Worm (Caenorhabditis elegans) whole organism, young adult: Measurements from ENCODE around the gene lpr-4.

Experiments
- F22D6.2 ChIP-seq: sonication (generic microtip); optimal IDR thresholded peaks from 2 replicates; lab custom pipeline; 2016; ENCODE audit warnings: mild to moderate bottlenecking, missing genetic modification characterization, missing compliant biosample characterization
- F23B12.7 ChIP-seq: sonication (generic microtip); optimal IDR thresholded peaks from 2 replicates; lab custom pipeline; 2017; ENCODE audit warnings: missing genetic modification characterization, mild to moderate bottlenecking, missing compliant biosample characterization, antibody characterized with exemption, moderate library complexity; ENCODE audit not compliant: insufficient read depth
- F49E8.2 ChIP-seq: sonication (generic microtip); optimal IDR thresholded peaks from 3 replicates; lab custom pipeline; 2017; ENCODE audit warnings: missing genetic modification characterization, mild to moderate bottlenecking, missing compliant biosample characterization, antibody characterized with exemption, moderate library complexity; ENCODE audit not compliant: insufficient read depth
- F52B5.7 ChIP-seq: sonication (generic microtip); optimal IDR thresholded peaks from 2 replicates; lab custom pipeline; 2016; ENCODE audit warnings: mild to moderate bottlenecking, missing genetic modification characterization, missing compliant biosample characterization
- F55B11.4 ChIP-seq: sonication (generic microtip); optimal IDR thresholded peaks from 2 replicates; lab custom pipeline; 2016; ENCODE audit warnings: missing compliant biosample characterization, missing genetic modification characterization, borderline replicate concordance; ENCODE audit not compliant: insufficient read depth
- F57C9.4 ChIP-seq: sonication (generic microtip); optimal IDR thresholded peaks from 2 replicates; lab custom pipeline; 2017; ENCODE audit warnings: mild to moderate bottlenecking, missing genetic modification characterization, missing compliant biosample characterization
- K11D2.4 ChIP-seq: fragments of 200-800 bp; sonication (Bioruptor generic); IDR thresholded peaks from 2 replicates; pipeline ENCODE4 v1.3.6; 2022; ENCODE audit warnings: missing genetic modification reagents, missing genetic modification characterization, missing compliant biosample characterization
- T07F8.4 ChIP-seq: sonication (generic microtip); optimal IDR thresholded peaks from 2 replicates; lab custom pipeline; 2016; ENCODE audit warnings: mild to moderate bottlenecking, missing genetic modification characterization, moderate library complexity, missing compliant biosample characterization
- Y67H2A.10 ChIP-seq: fragments of 200-800 bp; sonication (Bioruptor generic); conservative IDR thresholded peaks from 2 replicates; pipeline ENCODE4 v1.3.6; 2022; ENCODE audit warnings: missing genetic modification reagents, missing genetic modification characterization, missing compliant biosample characterization
- Y95B8A.8 ChIP-seq: fragments of 200-800 bp; sonication (Bioruptor generic); IDR thresholded peaks from 2 replicates; pipeline ENCODE4 v1.3.6; 2022; ENCODE audit warnings: missing genetic modification reagents, missing genetic modification characterization, missing compliant biosample characterization
- atf-7 ChIP-seq: sonication (generic microtip); optimal IDR thresholded peaks from 2 replicates; lab custom pipeline; 2017; ENCODE audit warnings: mild to moderate bottlenecking, missing genetic modification characterization, missing compliant biosample characterization
- athp-1 ChIP-seq: sonication (generic microtip); optimal IDR thresholded peaks from 2 replicates; lab custom pipeline; 2017; ENCODE audit warnings: mild to moderate bottlenecking, missing genetic modification characterization, missing compliant biosample characterization
- attf-6 ChIP-seq: fragments of 200-800 bp; sonication (Bioruptor generic); IDR thresholded peaks from 2 replicates; pipeline ENCODE4 v1.3.6; 2022; ENCODE audit warnings: missing genetic modification reagents, missing genetic modification characterization, missing compliant biosample characterization
- bed-1 ChIP-seq: fragments of 200-800 bp; sonication (Bioruptor generic); IDR thresholded peaks from 2 replicates; pipeline ENCODE4 v1.3.6; 2022; ENCODE audit warnings: missing genetic modification reagents, missing genetic modification characterization, missing compliant biosample characterization
- ccch-3 ChIP-seq: fragments of 200-800 bp; sonication (Bioruptor generic); optimal IDR thresholded peaks from 2 replicates; lab custom pipeline; 2018; ENCODE audit warnings: mild to moderate bottlenecking, missing genetic modification characterization, missing compliant biosample characterization
- ceh-58 ChIP-seq: fragments of 200-800 bp; sonication (Bioruptor generic); IDR thresholded peaks from 2 replicates; pipeline ENCODE4 v1.3.6; 2022; ENCODE audit warnings: missing genetic modification characterization, missing compliant biosample characterization
- die-1 ChIP-seq: sonication (generic microtip); optimal IDR thresholded peaks from 2 replicates; lab custom pipeline; 2016; ENCODE audit warnings: missing genotype, mild to moderate bottlenecking, missing genetic modification characterization, missing compliant biosample characterization
- dox-1 ChIP-seq: fragments of 200-800 bp; sonication (Bioruptor generic); IDR thresholded peaks from 2 replicates; pipeline ENCODE4 v1.3.6; 2022; ENCODE audit warnings: missing genetic modification reagents, missing genetic modification characterization, missing compliant biosample characterization
- let-607 ChIP-seq, 2 experiments: fragments of 200-800 bp in 1 of 2; sonication (Bioruptor generic) in 1 of 2; sonication (generic microtip) in 1 of 2; optimal IDR thresholded peaks; 2 replicates each; lab custom pipeline; 2016 to 2018; ENCODE audit warnings: mild to moderate bottlenecking in 2 of 2, missing compliant biosample characterization in 2 of 2, missing genetic modification characterization in 2 of 2, moderate library complexity in 2 of 2, missing genotype in 1 of 2
- lin-54 ChIP-seq: fragments of 200-800 bp; sonication (Bioruptor generic); optimal IDR thresholded peaks from 2 replicates; lab custom pipeline; 2018; ENCODE audit warnings: mild to moderate bottlenecking, missing genetic modification characterization, missing compliant biosample characterization
- lir-1 ChIP-seq: fragments of 200-800 bp; sonication (Bioruptor generic); conservative IDR thresholded peaks from 2 replicates; pipeline ENCODE4 v1.3.6; 2022; ENCODE audit warnings: missing genetic modification reagents, missing genetic modification characterization, missing compliant biosample characterization
- lsy-27 ChIP-seq: sonication (generic microtip); optimal IDR thresholded peaks from 2 replicates; lab custom pipeline; 2017; ENCODE audit warnings: missing genetic modification characterization, mild to moderate bottlenecking, missing compliant biosample characterization, antibody characterized with exemption, missing genotype, borderline replicate concordance; ENCODE audit not compliant: insufficient read depth
- madf-10 ChIP-seq: sonication (generic microtip); optimal IDR thresholded peaks from 2 replicates; lab custom pipeline; 2016; ENCODE audit warnings: mild to moderate bottlenecking, missing genetic modification characterization, missing compliant biosample characterization
- mes-4 ChIP-seq: sonication (generic microtip); optimal IDR thresholded peaks from 2 replicates; lab custom pipeline; 2016; ENCODE audit warnings: missing genotype, missing genetic modification characterization, missing compliant biosample characterization
- nhr-120 ChIP-seq: fragments of 200-800 bp; sonication (Bioruptor generic); IDR thresholded peaks from 2 replicates; pipeline ENCODE4 v1.3.6; 2022; ENCODE audit warnings: missing genetic modification characterization, missing compliant biosample characterization
- nhr-179 ChIP-seq: sonication (generic microtip); optimal IDR thresholded peaks from 2 replicates; lab custom pipeline; 2016; ENCODE audit warnings: mild to moderate bottlenecking, missing genetic modification characterization, missing compliant biosample characterization
- nhr-27 ChIP-seq: fragments of 200-800 bp; sonication (Bioruptor generic); optimal IDR thresholded peaks from 2 replicates; lab custom pipeline; 2018; ENCODE audit warnings: mild to moderate bottlenecking, missing genetic modification characterization, moderate library complexity, missing compliant biosample characterization
- nhr-80 ChIP-seq: sonication (generic microtip); optimal IDR thresholded peaks from 2 replicates; lab custom pipeline; 2016; ENCODE audit warnings: missing genetic modification characterization, missing compliant biosample characterization
- pbrm-1 ChIP-seq: fragments of 200-800 bp; sonication (Bioruptor generic); IDR thresholded peaks from 2 replicates; pipeline ENCODE4 v1.3.6; 2022; ENCODE audit warnings: missing genetic modification reagents, missing genetic modification characterization, missing compliant biosample characterization
- rpc-1 ChIP-seq, 2 experiments: fragments of 150-350 bp in 1 of 2; sonication (generic microtip) in 1 of 2; optimal IDR thresholded peaks; 2 replicates each; lab custom pipeline; 2014 to 2018; ENCODE audit warnings: missing biosample characterization in 1 of 2, missing genetic modification characterization in 1 of 2, missing genetic modification reagents in 1 of 2, missing genotype in 1 of 2
- sea-2 ChIP-seq: fragments of 200-800 bp; sonication (Bioruptor generic); IDR thresholded peaks from 2 replicates; pipeline ENCODE4 v1.3.6; 2022; ENCODE audit warnings: missing genetic modification characterization, missing compliant biosample characterization
- snpc-4 ChIP-seq, 5 experiments: fragments of 150-350 bp in 1 of 5; sonication (generic microtip) in 4 of 5; optimal IDR thresholded peaks; 2 replicates each; lab custom pipeline; 2014 to 2018; ENCODE audit warnings: missing genetic modification characterization in 5 of 5, missing biosample characterization in 3 of 5, antibody characterized with exemption in 2 of 5, mild to moderate bottlenecking in 2 of 5, missing compliant biosample characterization in 2 of 5, missing genotype in 2 of 5, moderate library complexity in 2 of 5, missing genetic modification reagents in 1 of 5
- sptf-2 ChIP-seq: fragments of 200-800 bp; sonication (Bioruptor generic); optimal IDR thresholded peaks from 2 replicates; lab custom pipeline; 2018; ENCODE audit warnings: mild to moderate bottlenecking, missing genetic modification characterization, missing compliant biosample characterization
- unc-62 ChIP-seq: fragments of 150-350 bp; optimal IDR thresholded peaks from 2 replicates; lab custom pipeline; 2014; ENCODE audit warnings: missing biosample characterization, missing genetic modification reagents, missing genetic modification characterization
- ztf-18 ChIP-seq: sonication (generic microtip); optimal IDR thresholded peaks from 2 replicates; lab custom pipeline; 2016; ENCODE audit warnings: missing genotype, mild to moderate bottlenecking, missing genetic modification characterization, missing compliant biosample characterization
- ztf-25 ChIP-seq: fragments of 200-800 bp; sonication (Bioruptor generic); IDR thresholded peaks from 2 replicates; pipeline ENCODE4 v1.3.6; 2022; ENCODE audit warnings: missing genetic modification reagents, missing genetic modification characterization, missing compliant biosample characterization
- ztf-3 ChIP-seq: fragments of 200-800 bp; sonication (Bioruptor generic); optimal IDR thresholded peaks from 2 replicates; lab custom pipeline; 2018; ENCODE audit warnings: mild to moderate bottlenecking, missing genetic modification characterization, missing compliant biosample characterization

The lpr-4 gene

ce11 chrX:11104883-11105629 is 40.1 kb downstream of the lpr-4 start, which contains the start of gene W02H3.1:
Gene W02H3.1 (minus strand): TSS chrX:11105460.
- TF ChIP-seq unc-62 (GFP tag; lab: Kevin White, UChicago) (peak; percentile 31), let-607 (tag; optimal IDR thresholded peaks at IDR 0.05; lab: Kevin White, UChicago) (peak in 1 of 2 experiments; percentile 2), Y95B8A.8 (GFP tag; lab: Robert Waterston, UW) (no peak), sea-2 (GFP tag; lab: Robert Waterston, UW) (no peak), nhr-80 (peak; percentile 75), pbrm-1 (GFP tag; lab: Robert Waterston, UW) (no peak), lsy-27 (tag; lab: Kevin White, UChicago) (no peak), F52B5.7 (no peak), sptf-2 (GFP tag; lab: Kevin White, UChicago) (no peak), F55B11.4 (no peak), mes-4 (tag; lab: Kevin White, UChicago) (no peak), F22D6.2 (no peak)

ce11 chrX:11107076-11107475 is 42.1 kb downstream of the lpr-4 start, which contains the start of gene clc-17:
Gene clc-17 (plus strand): TSS chrX:11107376.
- TF ChIP-seq rpc-1 (optimal IDR thresholded peaks at IDR 0.05; lab: Kevin White, UChicago) (no peak), rpc-1 (tag; optimal IDR thresholded peaks at IDR 0.05; lab: Kevin White, UChicago) (no peak), nhr-27 (tag; lab: Kevin White, UChicago) (no peak), ztf-18 (tag; lab: Kevin White, UChicago) (no peak), lin-54 (GFP tag; lab: Kevin White, UChicago) (no peak), F49E8.2 (tag; lab: Kevin White, UChicago) (no peak), ceh-58 (GFP tag; lab: Robert Waterston, UW) (no peak), atf-7 (no peak), athp-1 (no peak), madf-10 (tag; lab: Kevin White, UChicago) (no peak), nhr-120 (GFP tag; lab: Robert Waterston, UW) (no peak), ztf-3 (no peak), lir-1 (GFP tag; lab: Robert Waterston, UW) (no peak), ccch-3 (no peak), F23B12.7 (no peak), ztf-25 (GFP tag; lab: Robert Waterston, UW) (no peak), dox-1 (GFP tag; lab: Robert Waterston, UW) (no peak), bed-1 (no peak)

ce11 chrX:11109200-11109599 is 44.3 kb downstream of the lpr-4 start, which contains the start of gene grd-1:
Gene grd-1 (plus strand): TSS chrX:11109440.
- no peak for TF ChIP-seq nhr-179 (tag; lab: Kevin White, UChicago)
- TF ChIP-seq F49E8.2 (tag; lab: Kevin White, UChicago) = no peak
- TF ChIP-seq F57C9.4 (tag; lab: Kevin White, UChicago) = no peak
- TF ChIP-seq atf-7 = no peak
- no peak for TF ChIP-seq F52B5.7
- no peak for TF ChIP-seq snpc-4 (GFP tag; optimal IDR thresholded peaks at IDR 0.05; lab: Kevin White, UChicago)
- TF ChIP-seq snpc-4 (tag; optimal IDR thresholded peaks at IDR 0.05; lab: Kevin White, UChicago) = no peak
- TF ChIP-seq T07F8.4 (tag; lab: Kevin White, UChicago) = no peak
- TF ChIP-seq Y67H2A.10 (GFP tag; lab: Robert Waterston, UW) = no peak
- TF ChIP-seq die-1 = no peak
- TF ChIP-seq attf-6 (GFP tag; lab: Robert Waterston, UW) = no peak
- no peak for TF ChIP-seq K11D2.4 (GFP tag; lab: Robert Waterston, UW)
- no peak for TF ChIP-seq let-607 (tag; optimal IDR thresholded peaks at IDR 0.05; lab: Kevin White, UChicago)
